Fruit fly (Drosophila melanogaster): Measurements from ENCODE around the gene CG14717.

- TF ChIP-seq CHES-1-like (GFP tag; optimal IDR thresholded peaks at IDR 0.05) (peak; percentile 36), insv (GFP tag; optimal IDR thresholded peaks at IDR 0.05) (peak in 1 of 2 experiments; percentile 59), Awh (GFP tag; IDR thresholded peaks at IDR 0.05) (no peak), CG42726 (GFP tag; IDR thresholded peaks at IDR 0.05; ENCODE audit: partially characterized antibody) (no peak), Dll (GFP tag; IDR thresholded peaks at IDR 0.05; ENCODE audit: partially characterized antibody) (no peak), pum (GFP tag; optimal IDR thresholded peaks at IDR 0.05) (peak; percentile 12), CG4854 (GFP tag; optimal IDR thresholded peaks at IDR 0.05) (peak; percentile 16), wor (GFP tag; IDR thresholded peaks at IDR 0.05) (no peak), unc-4 (GFP tag; IDR thresholded peaks at IDR 0.05; ENCODE audit: partially characterized antibody) (0 out of 2 replicates have a peak, but pooled peaks have one; percentile 13), E2f2 (GFP tag; IDR thresholded peaks at IDR 0.05) (peak; percentile 40)
Measured at dm6 chr3R:11650105-11651039, 45.9 kb upstream of the CG14717 start, which contains the start of the genes Csk and Elp1.
